Fruit fly (Drosophila melanogaster) whole organism, embryonic: Measurements from ENCODE around the gene CG32052.
A peak's percentile ranks its signal among the peaks of the same experiment; 100 is the strongest.

Experiments
- Abd-B ChIP-seq: fragments of 200-800 bp; sonication (Bioruptor generic); optimal IDR thresholded peaks from 2 replicates; lab custom pipeline; 2018; ENCODE audit warnings: missing biosample characterization, mild to moderate bottlenecking, missing genetic modification characterization, moderate library complexity
- Adf1 ChIP-seq: fragments of 200-800 bp; sonication (Bioruptor generic); IDR thresholded peaks from 2 replicates; pipeline ENCODE4 v1.3.6; 2022; ENCODE audit warnings: missing biosample characterization, missing genetic modification characterization
- CG1024 ChIP-seq: fragments of 200-800 bp; sonication (Bioruptor generic); IDR thresholded peaks from 2 replicates; pipeline ENCODE4 v1.3.6; 2022; ENCODE audit warnings: missing biosample characterization, missing genetic modification characterization
- CG10267 ChIP-seq: fragments of 200-800 bp; sonication (Bioruptor generic); optimal IDR thresholded peaks from 2 replicates; lab custom pipeline; 2018; ENCODE audit warnings: missing biosample characterization, mild to moderate bottlenecking, missing genetic modification characterization, moderate library complexity
- CG10462 ChIP-seq: fragments of 200-800 bp; sonication (Bioruptor generic); optimal IDR thresholded peaks from 2 replicates; lab custom pipeline; 2016; ENCODE audit warnings: missing biosample characterization, missing genetic modification characterization
- CG12769 ChIP-seq: fragments of 200-800 bp; sonication (Bioruptor generic); optimal IDR thresholded peaks from 2 replicates; lab custom pipeline; 2019; ENCODE audit warnings: missing biosample characterization, mild to moderate bottlenecking, missing genetic modification characterization, moderate library complexity
- CG15269 ChIP-seq: fragments of 200-800 bp; sonication (Bioruptor generic); optimal IDR thresholded peaks from 2 replicates; lab custom pipeline; 2018; ENCODE audit warnings: missing biosample characterization, mild to moderate bottlenecking, missing genetic modification characterization, moderate library complexity
- CG16813 ChIP-seq: fragments of 200-800 bp; sonication (Bioruptor generic); IDR thresholded peaks from 3 replicates; pipeline ENCODE4 v1.3.6; 2022; ENCODE audit warnings: missing biosample characterization, missing genetic modification characterization; ENCODE audit not compliant: partially characterized antibody
- CG2202 ChIP-seq: fragments of 200-800 bp; sonication (Bioruptor generic); optimal IDR thresholded peaks from 2 replicates; lab custom pipeline; 2018; ENCODE audit warnings: missing biosample characterization, mild to moderate bottlenecking, missing genetic modification characterization
- CG32772 ChIP-seq: fragments of 200-800 bp; sonication (Bioruptor generic); IDR thresholded peaks from 2 replicates; pipeline ENCODE4 v1.3.6; 2022; ENCODE audit warnings: missing biosample characterization, missing genetic modification characterization
- CG34376 ChIP-seq: fragments of 200-800 bp; sonication (Bioruptor generic); optimal IDR thresholded peaks from 2 replicates; lab custom pipeline; 2018; ENCODE audit warnings: missing biosample characterization, mild to moderate bottlenecking, missing genetic modification characterization
- CG4424 ChIP-seq: fragments of 200-800 bp; sonication (Bioruptor generic); optimal IDR thresholded peaks from 3 replicates; lab custom pipeline; 2016; ENCODE audit warnings: missing biosample characterization, missing genetic modification characterization
- CG4820 ChIP-seq: fragments of 200-800 bp; sonication (Bioruptor generic); optimal IDR thresholded peaks from 3 replicates; lab custom pipeline; 2016; ENCODE audit warnings: missing biosample characterization, missing genetic modification characterization
- CG6813 ChIP-seq: fragments of 200-800 bp; sonication (Bioruptor generic); optimal IDR thresholded peaks from 2 replicates; lab custom pipeline; 2017; ENCODE audit warnings: missing biosample characterization, missing genetic modification characterization, mild to moderate bottlenecking, moderate library complexity, missing genetic modification reagents
- CG7786 ChIP-seq: fragments of 200-800 bp; sonication (Bioruptor generic); optimal IDR thresholded peaks from 2 replicates; lab custom pipeline; 2016; ENCODE audit warnings: missing biosample characterization, missing genetic modification characterization
- CG7963 ChIP-seq: fragments of 200-800 bp; sonication (Bioruptor generic); IDR thresholded peaks from 3 replicates; pipeline ENCODE4 v1.3.6; 2022; ENCODE audit warnings: missing biosample characterization, missing genetic modification characterization; ENCODE audit not compliant: partially characterized antibody
- CoRest ChIP-seq: fragments of 200-800 bp; sonication (Bioruptor generic); optimal IDR thresholded peaks from 3 replicates; lab custom pipeline; 2018; ENCODE audit warnings: missing biosample characterization, mild to moderate bottlenecking, missing genetic modification characterization, moderate library complexity
- Deaf1 ChIP-seq: fragments of 200-800 bp; optimal IDR thresholded peaks from 3 replicates; lab custom pipeline; 2019; ENCODE audit warnings: missing biosample characterization, mild to moderate bottlenecking, missing genetic modification characterization, moderate library complexity
- Dip3 ChIP-seq: fragments of 200-800 bp; sonication (Bioruptor generic); optimal IDR thresholded peaks from 3 replicates; lab custom pipeline; 2016; ENCODE audit warnings: missing biosample characterization, missing genetic modification characterization
- Elba2 ChIP-seq: fragments of 200-800 bp; sonication (Bioruptor generic); optimal IDR thresholded peaks from 3 replicates; lab custom pipeline; 2016; ENCODE audit warnings: missing biosample characterization, missing genetic modification characterization
- MBD-R2 ChIP-seq: fragments of 200-800 bp; sonication (Bioruptor generic); IDR thresholded peaks from 2 replicates; pipeline ENCODE4 v1.3.6; 2022; ENCODE audit warnings: missing biosample characterization, missing genetic modification characterization
- Max ChIP-seq: fragments of 200-800 bp; sonication (Bioruptor generic); optimal IDR thresholded peaks from 2 replicates; lab custom pipeline; 2016; ENCODE audit warnings: missing biosample characterization, mild to moderate bottlenecking, missing genetic modification characterization
- Meics ChIP-seq: fragments of 200-800 bp; sonication (Bioruptor generic); optimal IDR thresholded peaks from 2 replicates; lab custom pipeline; 2017; ENCODE audit warnings: missing biosample characterization, mild to moderate bottlenecking, missing genetic modification characterization
- Mes4 ChIP-seq: fragments of 200-800 bp; sonication (Bioruptor generic); optimal IDR thresholded peaks from 2 replicates; lab custom pipeline; 2016; ENCODE audit warnings: missing biosample characterization, missing genetic modification characterization
- NC2β ChIP-seq: fragments of 200-800 bp; sonication (Bioruptor generic); optimal IDR thresholded peaks from 2 replicates; lab custom pipeline; 2016; ENCODE audit warnings: missing biosample characterization, missing genetic modification characterization
- Nf-YA ChIP-seq: fragments of 200-800 bp; sonication (Bioruptor generic); IDR thresholded peaks from 2 replicates; pipeline ENCODE4 v1.3.6; 2022; ENCODE audit warnings: missing biosample characterization, missing genetic modification characterization
- Oaz ChIP-seq: fragments of 200-800 bp; sonication (Bioruptor generic); IDR thresholded peaks from 2 replicates; pipeline ENCODE4 v1.3.6; 2022; ENCODE audit warnings: missing biosample characterization, missing genetic modification characterization
- PHDP ChIP-seq: fragments of 200-800 bp; sonication (Bioruptor generic); optimal IDR thresholded peaks from 3 replicates; lab custom pipeline; 2018; ENCODE audit warnings: missing biosample characterization, mild to moderate bottlenecking, missing genetic modification characterization, moderate library complexity
- TFAM ChIP-seq: fragments of 200-800 bp; sonication (Bioruptor generic); optimal IDR thresholded peaks from 2 replicates; lab custom pipeline; 2017; ENCODE audit warnings: missing biosample characterization, missing genetic modification characterization, inconsistent platforms
- Taf1 ChIP-seq: fragments of 200-800 bp; sonication (Bioruptor generic); IDR thresholded peaks from 2 replicates; pipeline ENCODE4 v1.3.6; 2022; ENCODE audit warnings: missing biosample characterization, missing genetic modification characterization
- Xbp1 ChIP-seq: fragments of 200-800 bp; sonication (Bioruptor generic); optimal IDR thresholded peaks from 3 replicates; lab custom pipeline; 2016; ENCODE audit warnings: missing biosample characterization, mild to moderate bottlenecking, missing genetic modification characterization
- cas ChIP-seq: fragments of 200-800 bp; sonication (Bioruptor generic); IDR thresholded peaks from 2 replicates; pipeline ENCODE4 v1.3.6; 2022; ENCODE audit warnings: missing biosample characterization, missing genetic modification characterization
- chinmo ChIP-seq: fragments of 200-800 bp; sonication (Bioruptor generic); IDR thresholded peaks from 4 replicates; pipeline ENCODE4 v1.3.6; 2022; ENCODE audit warnings: missing biosample characterization, missing genetic modification characterization; ENCODE audit not compliant: partially characterized antibody
- ci ChIP-seq: fragments of 200-800 bp; sonication (Bioruptor generic); IDR thresholded peaks from 3 replicates; pipeline ENCODE4 v1.3.6; 2022; ENCODE audit warnings: missing biosample characterization, missing genetic modification characterization
- dimm ChIP-seq: fragments of 200-800 bp; sonication (Bioruptor generic); IDR thresholded peaks from 2 replicates; pipeline ENCODE4 v1.3.6; 2022; ENCODE audit warnings: missing biosample characterization, missing genetic modification characterization
- dmrt99B ChIP-seq: fragments of 200-800 bp; sonication (Bioruptor generic); optimal IDR thresholded peaks from 2 replicates; lab custom pipeline; 2018; ENCODE audit warnings: missing biosample characterization, mild to moderate bottlenecking, missing genetic modification characterization, moderate library complexity
- dpn ChIP-seq, 2 experiments: fragments of 200-800 bp; sonication (Bioruptor generic); optimal IDR thresholded peaks; 3 replicates each; lab custom pipeline; 2016; ENCODE audit warnings: missing biosample characterization in 2 of 2, missing genetic modification characterization in 2 of 2
- fd102C ChIP-seq: fragments of 200-800 bp; sonication (Bioruptor generic); optimal IDR thresholded peaks from 2 replicates; lab custom pipeline; 2018; ENCODE audit warnings: missing biosample characterization, mild to moderate bottlenecking, missing genetic modification characterization, moderate library complexity
- fd96Cb ChIP-seq: fragments of 200-800 bp; sonication (Bioruptor generic); optimal IDR thresholded peaks from 2 replicates; lab custom pipeline; 2018; ENCODE audit warnings: missing biosample characterization, mild to moderate bottlenecking, missing genetic modification characterization, moderate library complexity
- gt ChIP-seq: fragments of 200-800 bp; sonication (Bioruptor generic); IDR thresholded peaks from 2 replicates; pipeline ENCODE4 v1.3.6; 2022; ENCODE audit warnings: missing biosample characterization, missing genetic modification characterization
- hb ChIP-seq: fragments of 200-800 bp; sonication (Bioruptor generic); IDR thresholded peaks from 3 replicates; pipeline ENCODE4 v1.3.6; 2022; ENCODE audit warnings: missing biosample characterization, missing genetic modification characterization; ENCODE audit not compliant: partially characterized antibody
- klu ChIP-seq: fragments of 200-800 bp; sonication (Bioruptor generic); IDR thresholded peaks from 2 replicates; pipeline ENCODE4 v1.3.6; 2022; ENCODE audit warnings: missing biosample characterization, missing genetic modification characterization
- kni ChIP-seq: fragments of 200-800 bp; sonication (Bioruptor generic); optimal IDR thresholded peaks from 3 replicates; lab custom pipeline; 2017; ENCODE audit warnings: mild to moderate bottlenecking, missing biosample characterization, missing genetic modification reagents, missing genetic modification characterization
- onecut ChIP-seq: fragments of 200-800 bp; sonication (Bioruptor generic); IDR thresholded peaks from 2 replicates; pipeline ENCODE4 v1.3.6; 2022; ENCODE audit warnings: missing biosample characterization, missing genetic modification characterization
- phol ChIP-seq: fragments of 200-800 bp; sonication (Bioruptor generic); optimal IDR thresholded peaks from 3 replicates; lab custom pipeline; 2018; ENCODE audit warnings: missing biosample characterization, mild to moderate bottlenecking, missing genetic modification characterization, moderate library complexity
- pnt ChIP-seq: fragments of 200-800 bp; sonication (Bioruptor generic); optimal IDR thresholded peaks from 3 replicates; lab custom pipeline; 2016; ENCODE audit warnings: missing biosample characterization, missing genetic modification characterization
- pzg ChIP-seq: fragments of 200-800 bp; sonication (Bioruptor generic); optimal IDR thresholded peaks from 3 replicates; lab custom pipeline; 2018; ENCODE audit warnings: missing biosample characterization, mild to moderate bottlenecking, missing genetic modification characterization, moderate library complexity
- sisA ChIP-seq: fragments of 200-800 bp; sonication (Bioruptor generic); IDR thresholded peaks from 2 replicates; pipeline ENCODE4 v1.3.6; 2022; ENCODE audit warnings: missing biosample characterization, missing genetic modification characterization
- slp2 ChIP-seq: fragments of 200-800 bp; sonication (Bioruptor generic); optimal IDR thresholded peaks from 2 replicates; lab custom pipeline; 2016; ENCODE audit warnings: missing biosample characterization, missing genetic modification characterization
- tio ChIP-seq: fragments of 200-800 bp; sonication (Bioruptor generic); optimal IDR thresholded peaks from 2 replicates; lab custom pipeline; 2017; ENCODE audit warnings: missing biosample characterization, missing genetic modification characterization, inconsistent platforms
- wor ChIP-seq: fragments of 200-800 bp; sonication (Bioruptor generic); IDR thresholded peaks from 2 replicates; pipeline ENCODE4 v1.3.6; 2022; ENCODE audit warnings: missing biosample characterization, missing genetic modification characterization
- z ChIP-seq: fragments of 200-800 bp; sonication (Bioruptor generic); IDR thresholded peaks from 3 replicates; pipeline ENCODE4 v1.3.6; 2022; ENCODE audit warnings: missing biosample characterization, missing genetic modification characterization

Gene CG32052

DNA sequence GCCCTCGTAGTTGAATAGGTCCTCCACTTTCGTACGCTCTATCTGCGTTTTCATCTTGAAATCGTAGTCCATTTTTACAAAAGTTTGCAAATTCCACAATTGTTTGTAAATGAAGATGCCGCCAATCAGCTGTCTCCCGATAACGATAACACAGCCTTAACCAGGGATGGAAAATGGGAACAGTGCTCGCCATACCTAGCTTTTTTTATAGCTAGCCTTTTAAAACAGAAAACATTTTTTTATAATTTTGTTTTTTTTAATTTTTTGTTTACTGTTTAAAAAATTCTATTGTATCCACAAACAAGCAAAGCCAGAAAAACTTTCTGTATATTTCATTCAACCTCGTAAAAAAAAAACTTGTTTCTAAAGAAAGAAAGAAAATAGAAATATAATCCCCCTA lies 51.7 kb downstream of the CG32052 start, which contains the start of gene Cdk8 (continued):
- TF ChIP-seq CG6813 (GFP tag; lab: Kevin White, UChicago) (no peak), CG7786 (no peak), CG10462 (GFP tag; lab: Kevin White, UChicago) (no peak), fd102C (GFP tag; lab: Kevin White, UChicago) (no peak), slp2 (no peak), sisA (GFP tag; lab: Robert Waterston, UW) (no peak), CoRest (tag; lab: Kevin White, UChicago) (peak; percentile 40), hb (GFP tag; lab: Robert Waterston, UW) (no peak), Oaz (GFP tag; lab: Robert Waterston, UW) (no peak), klu (GFP tag; lab: Robert Waterston, UW) (no peak), cas (GFP tag; lab: Robert Waterston, UW) (no peak), Nf-YA (GFP tag; lab: Robert Waterston, UW) (no peak), fd96Cb (tag; lab: Kevin White, UChicago) (peak; percentile 14), TFAM (GFP tag; lab: Kevin White, UChicago) (no peak), Taf1 (no peak), chinmo (GFP tag; lab: Robert Waterston, UW) (no peak), pzg (GFP tag; lab: Kevin White, UChicago) (peak; percentile 47), PHDP (tag; lab: Kevin White, UChicago) (peak; percentile 31), tio (GFP tag; lab: Kevin White, UChicago) (no peak), CG4820 (GFP tag; lab: Kevin White, UChicago) (no peak), Xbp1 (peak; percentile 41), Meics (no peak), Dip3 (GFP tag; lab: Kevin White, UChicago) (no peak), CG1024 (GFP tag; lab: Robert Waterston, UW) (no peak), CG12769 (no peak), CG7963 (GFP tag; lab: Robert Waterston, UW) (no peak), CG16813 (GFP tag; lab: Robert Waterston, UW) (no peak), CG32772 (no peak), phol (tag; lab: Kevin White, UChicago) (peak; percentile 67), kni (GFP tag; lab: Kevin White, UChicago) (peak; percentile 42), CG34376 (no peak), onecut (no peak), CG10267 (tag; lab: Kevin White, UChicago) (peak; percentile 43), CG4424 (peak; percentile 33), dimm (no peak), Elba2 (GFP tag; lab: Kevin White, UChicago) (no peak), NC2β (GFP tag; lab: Kevin White, UChicago) (no peak), MBD-R2 (GFP tag; lab: Robert Waterston, UW) (peak; percentile 92), Max (GFP tag; lab: Kevin White, UChicago) (no peak), CG15269 (tag; lab: Kevin White, UChicago) (peak; percentile 52), Adf1 (GFP tag; lab: Robert Waterston, UW) (no peak; the same call in 1 of the 2 replicates), z (GFP tag; lab: Robert Waterston, UW) (no peak), gt (GFP tag; lab: Robert Waterston, UW) (no peak), Deaf1 (tag; lab: Kevin White, UChicago) (no peak), dmrt99B (tag; lab: Kevin White, UChicago) (no peak), pnt (GFP tag; lab: Kevin White, UChicago) (no peak), wor (GFP tag; lab: Robert Waterston, UW) (no peak), Abd-B (GFP tag; lab: Kevin White, UChicago) (no peak), CG2202 (tag; lab: Kevin White, UChicago) (no peak), dpn (GFP tag; optimal IDR thresholded peaks at IDR 0.05; lab: Kevin White, UChicago) (peak in 1 of 2 experiments; percentile 57), Mes4 (GFP tag; lab: Kevin White, UChicago) (no peak), ci (GFP tag; lab: Robert Waterston, UW) (no peak; the same call in 2 of the 3 replicates)
